Worm (Caenorhabditis elegans) whole organism, L4 larva: ENCODE results near the gene emg-1.

ENCODE experiments used
- D1046.2 ChIP-seq: fragments of 200-800 bp; sonication (Bioruptor generic); IDR thresholded peaks from 2 replicates; pipeline ENCODE4 v1.3.6; 2022; ENCODE audit warnings: missing genetic modification characterization, missing compliant biosample characterization
- F37D6.2 ChIP-seq: sonication (generic microtip); optimal IDR thresholded peaks from 2 replicates; lab custom pipeline; 2016; ENCODE audit warnings: mild to moderate bottlenecking, missing genetic modification characterization, missing compliant biosample characterization
- F49E8.2 ChIP-seq: sonication (generic microtip); optimal IDR thresholded peaks from 2 replicates; lab custom pipeline; 2016; ENCODE audit warnings: missing compliant biosample characterization, mild to moderate bottlenecking, missing genetic modification characterization, borderline replicate concordance
- T26A8.4 ChIP-seq: fragments of 200-800 bp; sonication (Bioruptor generic); IDR thresholded peaks from 2 replicates; pipeline ENCODE4 v1.3.6; 2022; ENCODE audit warnings: missing genetic modification characterization, missing compliant biosample characterization
- Y5F2A.4 ChIP-seq: fragments of 200-800 bp; sonication (Bioruptor generic); optimal IDR thresholded peaks from 2 replicates; lab custom pipeline; 2018; ENCODE audit warnings: mild to moderate bottlenecking, missing genetic modification characterization, missing compliant biosample characterization
- ZK546.5 ChIP-seq, 2 experiments: sonication (generic microtip); optimal IDR thresholded peaks; 2 replicates each; lab custom pipeline; 2017; ENCODE audit warnings: missing biosample characterization in 2 of 2, missing genetic modification characterization in 2 of 2
- aha-1 ChIP-seq: fragments of 150-350 bp; peaks from one replicate; lab custom pipeline; 2014; ENCODE audit warnings: missing biosample characterization, missing genetic modification characterization
- ceh-44 ChIP-seq: fragments of 200-800 bp; sonication (Bioruptor generic); IDR thresholded peaks from 2 replicates; pipeline ENCODE4 v1.3.6; 2022; ENCODE audit warnings: missing genetic modification reagents, missing genetic modification characterization, missing compliant biosample characterization
- cey-2 ChIP-seq: sonication (generic microtip); optimal IDR thresholded peaks from 3 replicates; lab custom pipeline; 2017; ENCODE audit warnings: missing genetic modification characterization, mild to moderate bottlenecking, missing compliant biosample characterization, antibody characterized with exemption, borderline replicate concordance; ENCODE audit not compliant: insufficient read depth
- daf-16 ChIP-seq, 3 experiments: sonication (generic microtip); optimal IDR thresholded peaks; 2 replicates each; lab custom pipeline; 2016 to 2017; ENCODE audit warnings: missing genetic modification characterization in 3 of 3, missing genetic modification reagents in 3 of 3, mild to moderate bottlenecking in 2 of 3, missing compliant biosample characterization in 2 of 3, missing biosample characterization in 1 of 3, moderate library complexity in 1 of 3
- dmd-8 ChIP-seq: fragments of 200-800 bp; sonication (Bioruptor generic); IDR thresholded peaks from 2 replicates; pipeline ENCODE4 v1.3.6; 2022; ENCODE audit warnings: missing genetic modification characterization, missing compliant biosample characterization
- dve-1 ChIP-seq: sonication (generic microtip); optimal IDR thresholded peaks from 2 replicates; lab custom pipeline; 2017; ENCODE audit warnings: antibody characterized with exemption, mild to moderate bottlenecking, missing genetic modification characterization, missing compliant biosample characterization; ENCODE audit not compliant: insufficient read depth
- egl-27 ChIP-seq: sonication (generic microtip); optimal IDR thresholded peaks from 3 replicates; lab custom pipeline; 2017; ENCODE audit warnings: missing biosample characterization, missing genetic modification reagents, missing genetic modification characterization
- egl-43 ChIP-seq: fragments of 200-800 bp; sonication (Bioruptor generic); IDR thresholded peaks from 2 replicates; pipeline ENCODE4 v1.3.6; 2022; ENCODE audit warnings: missing genetic modification reagents, missing genetic modification characterization, missing compliant biosample characterization
- gei-8 ChIP-seq: fragments of 200-800 bp; sonication (Bioruptor generic); optimal IDR thresholded peaks from 2 replicates; lab custom pipeline; 2018; ENCODE audit warnings: mild to moderate bottlenecking, missing genetic modification characterization, missing compliant biosample characterization
- hlh-11 ChIP-seq: fragments of 200-800 bp; sonication (Bioruptor generic); optimal IDR thresholded peaks from 2 replicates; lab custom pipeline; 2018; ENCODE audit warnings: mild to moderate bottlenecking, missing genetic modification characterization, missing compliant biosample characterization
- lin-38 ChIP-seq: fragments of 200-800 bp; sonication (Bioruptor generic); IDR thresholded peaks from 2 replicates; pipeline ENCODE4 v1.3.6; 2022; ENCODE audit warnings: missing genetic modification reagents, missing genetic modification characterization, missing compliant biosample characterization
- lin-39 ChIP-seq: fragments of 150-350 bp; optimal IDR thresholded peaks from 2 replicates; lab custom pipeline; 2014; ENCODE audit warnings: missing biosample characterization, missing genetic modification reagents, missing genetic modification characterization
- lsy-2 ChIP-seq, 2 experiments: fragments of 150-350 bp in 1 of 2; sonication (generic microtip) in 1 of 2; optimal IDR thresholded peaks; 2 replicates each; lab custom pipeline; 2014 to 2017; ENCODE audit warnings: missing biosample characterization in 2 of 2, missing genetic modification characterization in 2 of 2
- madf-5 ChIP-seq, 2 experiments: fragments of 200-800 bp; sonication (Bioruptor generic); IDR thresholded peaks; 2 replicates each; pipeline ENCODE4 v1.3.6; 2022; ENCODE audit warnings: missing compliant biosample characterization in 2 of 2, missing genetic modification characterization in 2 of 2
- mdt-29 ChIP-seq: fragments of 200-800 bp; sonication (Bioruptor generic); IDR thresholded peaks from 2 replicates; pipeline ENCODE4 v1.3.6; 2022; ENCODE audit warnings: missing genetic modification reagents, missing genetic modification characterization, missing compliant biosample characterization
- mep-1 ChIP-seq: fragments of 150-350 bp; sonication (generic microtip); optimal IDR thresholded peaks from 3 replicates; lab custom pipeline; 2014; ENCODE audit warnings: missing biosample characterization, missing genetic modification characterization
- mxl-2 ChIP-seq: fragments of 200-800 bp; sonication (Bioruptor generic); conservative IDR thresholded peaks from 2 replicates; pipeline ENCODE4 v1.3.6; 2022; ENCODE audit warnings: missing genetic modification reagents, missing genetic modification characterization, missing compliant biosample characterization
- mxl-3 ChIP-seq: fragments of 200-800 bp; sonication (Bioruptor generic); optimal IDR thresholded peaks from 2 replicates; lab custom pipeline; 2018; ENCODE audit warnings: mild to moderate bottlenecking, missing genetic modification characterization, missing compliant biosample characterization
- nhr-10 ChIP-seq: fragments of 150-350 bp; optimal IDR thresholded peaks from 2 replicates; lab custom pipeline; 2014; ENCODE audit warnings: missing biosample characterization, missing genetic modification characterization
- nhr-111 ChIP-seq: fragments of 200-800 bp; sonication (Bioruptor generic); optimal IDR thresholded peaks from 2 replicates; lab custom pipeline; 2018; ENCODE audit warnings: mild to moderate bottlenecking, missing genetic modification characterization, missing compliant biosample characterization
- nhr-25 ChIP-seq: sonication (generic microtip); optimal IDR thresholded peaks from 2 replicates; lab custom pipeline; 2017; ENCODE audit warnings: missing genetic modification characterization, mild to moderate bottlenecking, missing compliant biosample characterization, antibody characterized with exemption, moderate library complexity, borderline replicate concordance; ENCODE audit not compliant: insufficient read depth
- nhr-41 ChIP-seq: fragments of 200-800 bp; sonication (Bioruptor generic); IDR thresholded peaks from 2 replicates; pipeline ENCODE4 v1.3.6; 2022; ENCODE audit warnings: missing genetic modification reagents, missing genetic modification characterization, missing compliant biosample characterization
- nhr-48 ChIP-seq: sonication (generic microtip); optimal IDR thresholded peaks from 2 replicates; lab custom pipeline; 2016; ENCODE audit warnings: mild to moderate bottlenecking, missing genetic modification characterization, missing compliant biosample characterization
- nhr-77 ChIP-seq: fragments of 150-350 bp; optimal IDR thresholded peaks from 2 replicates; lab custom pipeline; 2014; ENCODE audit warnings: missing biosample characterization, missing genetic modification characterization
- pha-4 ChIP-seq, 2 experiments: fragments of 150-350 bp in 1 of 2; fragments of 200-800 bp in 1 of 2; sonication (Bioruptor generic) in 1 of 2; IDR thresholded peaks in 1 of 2; optimal IDR thresholded peaks in 1 of 2; 2 replicates each; pipeline versions ENCODE4 v1.3.6 to Lab custom; 2014 to 2022; ENCODE audit warnings: missing genetic modification characterization in 2 of 2, missing genetic modification reagents in 2 of 2, missing biosample characterization in 1 of 2, missing compliant biosample characterization in 1 of 2
- php-3 ChIP-seq: fragments of 200-800 bp; sonication (Bioruptor generic); IDR thresholded peaks from 2 replicates; pipeline ENCODE4 v1.3.6; 2022; ENCODE audit warnings: missing genetic modification reagents, missing genetic modification characterization, missing compliant biosample characterization
- pqm-1 ChIP-seq: sonication (generic microtip); optimal IDR thresholded peaks from 2 replicates; lab custom pipeline; 2017; ENCODE audit warnings: missing biosample characterization, missing genetic modification characterization
- rbr-2 ChIP-seq: sonication (generic microtip); optimal IDR thresholded peaks from 2 replicates; lab custom pipeline; 2016; ENCODE audit warnings: missing genotype, missing genetic modification characterization, missing compliant biosample characterization
- saeg-2 ChIP-seq: fragments of 200-800 bp; sonication (Bioruptor generic); IDR thresholded peaks from 2 replicates; pipeline ENCODE4 v1.3.6; 2022; ENCODE audit warnings: missing genetic modification reagents, missing genetic modification characterization, missing compliant biosample characterization
- snpc-1.2 ChIP-seq: fragments of 200-800 bp; sonication (Bioruptor generic); IDR thresholded peaks from 2 replicates; pipeline ENCODE4 v1.3.6; 2022; ENCODE audit warnings: missing genetic modification reagents, missing genetic modification characterization, missing compliant biosample characterization
- spr-1 ChIP-seq: sonication (generic microtip); optimal IDR thresholded peaks from 2 replicates; lab custom pipeline; 2016; ENCODE audit warnings: mild to moderate bottlenecking, missing genetic modification characterization, missing compliant biosample characterization
- spr-3 ChIP-seq: fragments of 200-800 bp; sonication (Bioruptor generic); optimal IDR thresholded peaks from 2 replicates; lab custom pipeline; 2018; ENCODE audit warnings: mild to moderate bottlenecking, missing genetic modification characterization, missing compliant biosample characterization
- tra-1 ChIP-seq: fragments of 200-800 bp; sonication (Bioruptor generic); IDR thresholded peaks from 2 replicates; pipeline ENCODE4 v1.3.6; 2022; ENCODE audit warnings: missing genetic modification reagents, missing genetic modification characterization, missing compliant biosample characterization
- vab-7 ChIP-seq: fragments of 200-800 bp; sonication (Bioruptor generic); IDR thresholded peaks from 2 replicates; pipeline ENCODE4 v1.3.6; 2022; ENCODE audit warnings: missing genetic modification reagents, missing genetic modification characterization, missing compliant biosample characterization
- zfp-2 ChIP-seq: sonication (generic microtip); optimal IDR thresholded peaks from 2 replicates; lab custom pipeline; 2016; ENCODE audit warnings: mild to moderate bottlenecking, missing genetic modification characterization, missing compliant biosample characterization
- zfp-3 ChIP-seq: fragments of 200-800 bp; sonication (Bioruptor generic); conservative IDR thresholded peaks from 2 replicates; pipeline ENCODE4 v1.3.6; 2022; ENCODE audit warnings: missing genetic modification reagents, missing genetic modification characterization, missing compliant biosample characterization
- zip-2 ChIP-seq: fragments of 150-350 bp; optimal IDR thresholded peaks from 2 replicates; lab custom pipeline; 2014; ENCODE audit warnings: missing biosample characterization, missing genetic modification characterization
- ztf-11 ChIP-seq: fragments of 150-350 bp; optimal IDR thresholded peaks from 2 replicates; lab custom pipeline; 2014; ENCODE audit warnings: missing biosample characterization, missing genetic modification characterization
- ztf-7 ChIP-seq: fragments of 150-350 bp; optimal IDR thresholded peaks from 2 replicates; lab custom pipeline; 2014; ENCODE audit warnings: missing biosample characterization, missing genetic modification characterization

Gene emg-1

ce11 chrIII:10628360-10628759, 21.0 kb upstream of the emg-1 start (continued):
- TF ChIP-seq tra-1 (GFP tag; lab: Robert Waterston, UW) = no peak
- TF ChIP-seq mdt-29 (GFP tag; lab: Robert Waterston, UW) = no peak
- TF ChIP-seq madf-5 (GFP tag; IDR thresholded peaks at IDR 0.05; lab: Robert Waterston, UW) = no peak
- no peak for TF ChIP-seq pha-4 (GFP tag; IDR thresholded peaks at IDR 0.05; lab: Robert Waterston, UW)
- no peak for TF ChIP-seq pha-4 (tag; optimal IDR thresholded peaks at IDR 0.05; lab: Kevin White, UChicago)
- TF ChIP-seq spr-3 (GFP tag; lab: Kevin White, UChicago) = no peak
- TF ChIP-seq nhr-48 (tag; lab: Kevin White, UChicago) = no peak
- no peak for TF ChIP-seq lin-39
- TF ChIP-seq nhr-111 (GFP tag; lab: Kevin White, UChicago) = no peak
- TF ChIP-seq dve-1 (tag; lab: Kevin White, UChicago) = peak; percentile 67
- TF ChIP-seq vab-7 (GFP tag; lab: Robert Waterston, UW) = no peak
- TF ChIP-seq snpc-1.2 (GFP tag; lab: Robert Waterston, UW) = no peak
- TF ChIP-seq lin-38 (GFP tag; lab: Robert Waterston, UW) = peak; percentile 37
- TF ChIP-seq dmd-8 (GFP tag; lab: Robert Waterston, UW) = no peak
- no peak for TF ChIP-seq ZK546.5 (tag; optimal IDR thresholded peaks at IDR 0.05; lab: Kevin White, UChicago)
- TF ChIP-seq mxl-2 (GFP tag; lab: Robert Waterston, UW) = no peak
- TF ChIP-seq pqm-1 (tag; lab: Kevin White, UChicago) = no peak
- TF ChIP-seq nhr-10 (tag; lab: Kevin White, UChicago) = no peak
- TF ChIP-seq cey-2 (tag; lab: Kevin White, UChicago) = no peak
- TF ChIP-seq F49E8.2 = no peak
- TF ChIP-seq daf-16 (GFP tag; optimal IDR thresholded peaks at IDR 0.05; lab: Kevin White, UChicago) = no peak
- peak; percentile 65 for TF ChIP-seq daf-16 (tag; optimal IDR thresholded peaks at IDR 0.05; lab: Kevin White, UChicago)

ce11 chrIII:10629043-10629442, 20.3 kb upstream of the emg-1 start, which contains the start of gene swt-4:
swt-4 (minus strand) TSS chrIII:10629143.
- no peak for TF ChIP-seq nhr-41 (GFP tag; lab: Robert Waterston, UW)
- no peak for TF ChIP-seq ceh-44 (GFP tag; lab: Robert Waterston, UW)
- no peak for TF ChIP-seq spr-3 (GFP tag; lab: Kevin White, UChicago)
- no peak for TF ChIP-seq zfp-2 (tag; lab: Kevin White, UChicago)
- no peak for TF ChIP-seq ztf-11 (tag; lab: Kevin White, UChicago)
- TF ChIP-seq zip-2 = no peak
- no peak for TF ChIP-seq egl-43
- no peak for TF ChIP-seq mep-1 (tag; lab: Kevin White, UChicago)
- no peak for TF ChIP-seq spr-1
- TF ChIP-seq F37D6.2 (tag; lab: Kevin White, UChicago) = no peak
- TF ChIP-seq rbr-2 (tag; lab: Kevin White, UChicago) = no peak
- TF ChIP-seq egl-27 = no peak
- no peak for TF ChIP-seq saeg-2
- TF ChIP-seq zfp-3 = no peak
- TF ChIP-seq mxl-3 (GFP tag; lab: Kevin White, UChicago) = no peak
- TF ChIP-seq Y5F2A.4 = no peak
- no peak for TF ChIP-seq php-3 (GFP tag; lab: Robert Waterston, UW)
- TF ChIP-seq T26A8.4 (GFP tag; lab: Robert Waterston, UW) = no peak
- no peak for TF ChIP-seq gei-8

- TF ChIP-seq dmd-8 (GFP tag; lab: Robert Waterston, UW) (no peak), hlh-11 (tag; lab: Kevin White, UChicago) (peak; percentile 12), lsy-2 (tag; optimal IDR thresholded peaks at IDR 0.05; lab: Kevin White, UChicago) (peak in 1 of 2 experiments; percentile 35), ztf-7 (tag; lab: Kevin White, UChicago) (no peak), D1046.2 (GFP tag; lab: Robert Waterston, UW) (no peak), dve-1 (tag; lab: Kevin White, UChicago) (peak; percentile 19), nhr-25 (tag; lab: Kevin White, UChicago) (peak; percentile 22), aha-1 (tag; lab: Kevin White, UChicago) (peak; percentile 68), nhr-77 (tag; lab: Kevin White, UChicago) (peak; percentile 4), daf-16 (GFP tag; optimal IDR thresholded peaks at IDR 0.05; lab: Kevin White, UChicago) (no peak), daf-16 (tag; optimal IDR thresholded peaks at IDR 0.05; lab: Kevin White, UChicago) (peak; percentile 92)
These were observed 19.5 kb upstream of the emg-1 start for ce11 chrIII:10629795-10630194.
